Fruit fly (Drosophila melanogaster): ENCODE data around the gene CG42821.

- TF ChIP-seq CG1792 (GFP tag; optimal IDR thresholded peaks at IDR 0.05) (no peak), CG5245 (GFP tag; optimal IDR thresholded peaks at IDR 0.05) (no peak), Hand (GFP tag; optimal IDR thresholded peaks at IDR 0.05) (no peak), peb (GFP tag; IDR thresholded peaks at IDR 0.05) (no peak), caup (GFP tag; optimal IDR thresholded peaks at IDR 0.05; ENCODE audit: severe bottlenecking) (no peak), hth (optimal IDR thresholded peaks at IDR 0.05) (no peak), psq (GFP tag; optimal IDR thresholded peaks at IDR 0.05) (no peak), pho (GFP tag; optimal IDR thresholded peaks at IDR 0.05) (no peak), chinmo (GFP tag; IDR thresholded peaks at IDR 0.05; ENCODE audit: partially characterized antibody) (no peak), bsh (GFP tag; optimal IDR thresholded peaks at IDR 0.05) (no peak), gsb (GFP tag; IDR thresholded peaks at IDR 0.05) (no peak), br (optimal IDR thresholded peaks at IDR 0.05) (no peak), h (optimal IDR thresholded peaks at IDR 0.05) (no peak)
Measured at dm6 chr3R:17403188-17403587, 9.7 kb upstream of the CG42821 start, which contains the start of gene CG34279.

All from whole organism, embryonic.